Fruit fly (Drosophila melanogaster): Measurements from ENCODE around the gene SMC5.

Gene SMC5

dm6 chr3L:21534360-21534759 is 34.6 kb upstream of the SMC5 start, which contains the start of gene ppk5:
Gene ppk5 (plus strand): TSS chr3L:21534660.
- TF ChIP-seq salr (GFP tag; optimal IDR thresholded peaks at IDR 0.05) = no peak
- TF ChIP-seq Hr4 (GFP tag; optimal IDR thresholded peaks at IDR 0.05) = no peak
- TF ChIP-seq dsx (GFP tag; optimal IDR thresholded peaks at IDR 0.05; ENCODE audit: poor library complexity, severe bottlenecking) = no peak
- TF ChIP-seq CG11762 (GFP tag; optimal IDR thresholded peaks at IDR 0.05; ENCODE audit: insufficient read depth) = no peak
- TF ChIP-seq CG16779 (tag; optimal IDR thresholded peaks at IDR 0.05) = no peak

dm6 chr3L:21536857-21537256 is 32.1 kb upstream of the SMC5 start, which contains the start of gene Rpn10:
Gene Rpn10 (plus strand): TSS chr3L:21537000.
- TF ChIP-seq CG31627 (GFP tag; optimal IDR thresholded peaks at IDR 0.05) (peak; percentile 40), CG16779 (tag; optimal IDR thresholded peaks at IDR 0.05) (no peak), dsx (GFP tag; optimal IDR thresholded peaks at IDR 0.05; ENCODE audit: poor library complexity, severe bottlenecking) (no peak), Hr4 (GFP tag; optimal IDR thresholded peaks at IDR 0.05) (no peak), Eip78C (GFP tag) (peak; percentile 73), topi (GFP tag; optimal IDR thresholded peaks at IDR 0.05) (peak; percentile 9), esn (GFP tag; optimal IDR thresholded peaks at IDR 0.05) (peak; percentile 27), CG8632 (GFP tag; optimal IDR thresholded peaks at IDR 0.05) (no peak), CG3032 (tag; optimal IDR thresholded peaks at IDR 0.05) (peak; percentile 25), CG6276 (GFP tag; optimal IDR thresholded peaks at IDR 0.05) (no peak), CG34406 (GFP tag; optimal IDR thresholded peaks at IDR 0.05) (no peak), Ets96B (tag; optimal IDR thresholded peaks at IDR 0.05) (no peak), salr (GFP tag; optimal IDR thresholded peaks at IDR 0.05) (no peak), Sox102F (GFP tag; optimal IDR thresholded peaks at IDR 0.05) (no peak), lz (GFP tag; optimal IDR thresholded peaks at IDR 0.05) (peak; percentile 31)

- TF ChIP-seq dsx (GFP tag; optimal IDR thresholded peaks at IDR 0.05; ENCODE audit: poor library complexity, severe bottlenecking) = no peak
- TF ChIP-seq CG15336 (GFP tag; IDR thresholded peaks at IDR 0.05) = no peak
- TF ChIP-seq CG9139 (GFP tag; optimal IDR thresholded peaks at IDR 0.05) = no peak
- TF ChIP-seq Lpt (GFP tag; optimal IDR thresholded peaks at IDR 0.05) = no peak
- TF ChIP-seq Ets21C (GFP tag; optimal IDR thresholded peaks at IDR 0.05) = no peak
Observed at dm6 chr3L:21538893-21539244, 30.1 kb upstream of the SMC5 start.

- TF ChIP-seq CG7368 (GFP tag; optimal IDR thresholded peaks at IDR 0.05) (no peak), CG6276 (GFP tag; optimal IDR thresholded peaks at IDR 0.05) (no peak), spab (GFP tag; optimal IDR thresholded peaks at IDR 0.05) (no peak), CG3032 (tag; optimal IDR thresholded peaks at IDR 0.05) (peak; percentile 30), Sox14 (GFP tag; optimal IDR thresholded peaks at IDR 0.05) (peak; percentile 25), fkh (GFP tag; optimal IDR thresholded peaks at IDR 0.05) (no peak), fd85E (GFP tag; optimal IDR thresholded peaks at IDR 0.05) (no peak), Blimp-1 (GFP tag; optimal IDR thresholded peaks at IDR 0.05) (no peak), Sox102F (GFP tag; optimal IDR thresholded peaks at IDR 0.05) (no peak), fd59A (GFP tag; optimal IDR thresholded peaks at IDR 0.05) (no peak), net (GFP tag; optimal IDR thresholded peaks at IDR 0.05) (no peak), ss (GFP tag; optimal IDR thresholded peaks at IDR 0.05) (no peak), CG10669 (GFP tag; optimal IDR thresholded peaks at IDR 0.05) (no peak), CG11294 (GFP tag; IDR thresholded peaks at IDR 0.05) (no peak), CG34406 (GFP tag; optimal IDR thresholded peaks at IDR 0.05) (no peak), CG8319 (GFP tag; optimal IDR thresholded peaks at IDR 0.05) (no peak), Ets96B (tag; optimal IDR thresholded peaks at IDR 0.05) (no peak), CG6808 (GFP tag; optimal IDR thresholded peaks at IDR 0.05) (no peak), dac (GFP tag; optimal IDR thresholded peaks at IDR 0.05) (no peak), Gug (GFP tag; IDR thresholded peaks at IDR 0.05) (no peak), Hr38 (GFP tag; optimal IDR thresholded peaks at IDR 0.05) (no peak), CG6163 (GFP tag; IDR thresholded peaks at IDR 0.05) (no peak), CG8119 (GFP tag; IDR thresholded peaks at IDR 0.05) (no peak), eg (GFP tag; IDR thresholded peaks at IDR 0.05) (no peak), CG3919 (GFP tag; optimal IDR thresholded peaks at IDR 0.05) (no peak), Lpt (GFP tag; optimal IDR thresholded peaks at IDR 0.05) (no peak), CG8632 (GFP tag; optimal IDR thresholded peaks at IDR 0.05) (no peak), vri (GFP tag; optimal IDR thresholded peaks at IDR 0.05) (peak; percentile 66), dsx (GFP tag; optimal IDR thresholded peaks at IDR 0.05; ENCODE audit: poor library complexity, severe bottlenecking) (no peak), CG1621 (tag; optimal IDR thresholded peaks at IDR 0.05) (no peak)
Observed at dm6 chr3L:21539245-21540196, 29.5 kb upstream of the SMC5 start, which contains the start of the genes COX8 and VhaM9.7-b. Gene COX8 (minus strand): TSS chr3L:21539447. Gene VhaM9.7-b (plus strand): TSS chr3L:21539862.
